Fruit fly (Drosophila melanogaster) whole organism, prepupa: ENCODE results near the gene CG14736.

ENCODE experiments used
- CG11294 ChIP-seq: fragments of 200-800 bp; sonication (Bioruptor generic); IDR thresholded peaks from 2 replicates; pipeline ENCODE4 v1.3.6; 2022; ENCODE audit warnings: missing biosample characterization, missing genetic modification characterization
- CG6854 ChIP-seq: fragments of 200-800 bp; sonication (Bioruptor generic); optimal IDR thresholded peaks from 2 replicates; lab custom pipeline; 2017; ENCODE audit warnings: missing biosample characterization, mild to moderate bottlenecking, missing genetic modification characterization
- Lpt ChIP-seq: fragments of 200-800 bp; sonication (Bioruptor generic); optimal IDR thresholded peaks from 3 replicates; lab custom pipeline; 2016; ENCODE audit warnings: missing biosample characterization, missing genetic modification characterization
- OdsH ChIP-seq: fragments of 200-800 bp; sonication (Bioruptor generic); optimal IDR thresholded peaks from 3 replicates; lab custom pipeline; 2016; ENCODE audit warnings: missing biosample characterization, missing genetic modification characterization
- Sox14 ChIP-seq: fragments of 200-800 bp; sonication (Bioruptor generic); optimal IDR thresholded peaks from 3 replicates; lab custom pipeline; 2016; ENCODE audit warnings: missing biosample characterization, missing genetic modification characterization
- dsx ChIP-seq: fragments of 200-800 bp; optimal IDR thresholded peaks from 3 replicates; lab custom pipeline; 2019; ENCODE audit warnings: missing biosample characterization, mild to moderate bottlenecking, missing genetic modification characterization, moderate library complexity; ENCODE audit not compliant: poor library complexity, severe bottlenecking
- eg ChIP-seq: fragments of 200-800 bp; sonication (Bioruptor generic); IDR thresholded peaks from 3 replicates; pipeline ENCODE4 v1.3.6; 2022; ENCODE audit warnings: missing biosample characterization, missing genetic modification characterization
- spab ChIP-seq: fragments of 200-800 bp; sonication (Bioruptor generic); optimal IDR thresholded peaks from 2 replicates; lab custom pipeline; 2017; ENCODE audit warnings: missing biosample characterization, mild to moderate bottlenecking, missing genetic modification characterization, missing genetic modification reagents

DNA sequence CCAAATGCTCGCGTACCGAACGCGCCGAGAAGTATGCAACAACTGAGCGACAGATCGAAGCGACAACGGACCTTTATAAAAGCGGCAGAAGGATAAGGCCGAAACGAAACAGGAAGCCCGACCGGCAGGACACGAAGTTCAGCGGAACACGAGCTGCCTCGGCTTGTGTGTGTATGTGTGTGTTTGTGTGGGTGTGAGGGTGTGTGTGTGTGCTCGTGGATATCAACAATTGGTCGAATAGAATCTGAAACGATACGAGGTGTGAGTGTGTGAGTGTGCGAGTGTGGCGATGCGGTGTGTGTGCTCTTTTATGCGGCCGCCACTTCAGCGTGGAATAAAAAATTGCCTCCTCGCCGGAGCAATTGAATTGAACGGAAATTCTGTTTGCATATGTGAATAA is 34.9 kb upstream of the CG14736 start, which contains the start of gene Tk:
- TF ChIP-seq CG11294 (GFP tag; lab: Robert Waterston, UW): no peak
- no peak for TF ChIP-seq dsx (GFP tag; lab: Kevin White, UChicago)
- TF ChIP-seq OdsH (GFP tag; lab: Kevin White, UChicago): no peak
- TF ChIP-seq Lpt (GFP tag; lab: Kevin White, UChicago): no peak
- no peak for TF ChIP-seq CG6854
- no peak for TF ChIP-seq spab (GFP tag; lab: Kevin White, UChicago)
- TF ChIP-seq Sox14 (GFP tag; lab: Kevin White, UChicago): no peak
- TF ChIP-seq eg: no peak
